Fruit fly (Drosophila melanogaster): ENCODE results near the gene CG2186.

Gene CG2186

DNA sequence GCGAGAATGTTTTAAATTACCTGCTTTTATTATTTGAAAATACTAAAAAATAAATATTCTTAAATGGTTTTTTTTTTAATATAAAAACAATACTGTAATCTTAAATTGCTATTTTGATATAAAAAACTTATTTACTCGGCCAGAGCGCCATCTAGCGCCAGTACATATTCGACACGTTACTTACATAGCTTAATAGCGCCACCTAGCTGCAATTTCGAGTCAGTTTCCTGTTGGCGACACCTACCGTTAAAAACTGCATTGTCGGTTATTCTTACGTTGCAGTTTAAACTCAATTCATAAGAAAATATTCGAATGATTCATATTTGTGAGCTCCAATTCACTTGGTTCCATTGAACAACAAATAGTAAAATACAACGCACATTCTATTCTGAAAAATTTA, 25.1 kb upstream of the CG2186 start (continued):
- peak; percentile 60 to 79 for TF ChIP-seq Pdp1 (GFP tag; optimal IDR thresholded peaks at IDR 0.05)
- no peak for TF ChIP-seq Scr (GFP tag; IDR thresholded peaks at IDR 0.05; ENCODE audit: partially characterized antibody)
- TF ChIP-seq slbo (GFP tag; IDR thresholded peaks at IDR 0.05) = peak; percentile 77
- no peak for TF ChIP-seq Nf-YA (GFP tag; IDR thresholded peaks at IDR 0.05)
- no peak for TF ChIP-seq sima (GFP tag; optimal IDR thresholded peaks at IDR 0.05)
- TF ChIP-seq CG3281 (GFP tag; optimal IDR thresholded peaks at IDR 0.05) = peak; percentile 46
- TF ChIP-seq CG16863 (GFP tag; optimal IDR thresholded peaks at IDR 0.05) = peak; percentile 50
- peak; percentile 1 for TF ChIP-seq emc (GFP tag; optimal IDR thresholded peaks at IDR 0.05)
- peak; percentile 31 for TF ChIP-seq gsb-n (tag; optimal IDR thresholded peaks at IDR 0.05)
- TF ChIP-seq sna (GFP tag; IDR thresholded peaks at IDR 0.05; ENCODE audit: partially characterized antibody) = no peak
- TF ChIP-seq wor (GFP tag; IDR thresholded peaks at IDR 0.05) = peak; percentile 34; the same call in 1 of the 2 replicates
- TF ChIP-seq CG7963 (GFP tag; IDR thresholded peaks at IDR 0.05; ENCODE audit: partially characterized antibody) = no peak
- peak; percentile 13 for TF ChIP-seq ems (GFP tag; optimal IDR thresholded peaks at IDR 0.05)
- peak; percentile 70 for TF ChIP-seq CG9437 (GFP tag; optimal IDR thresholded peaks at IDR 0.05)
- peak; percentile 59 for TF ChIP-seq sqz (GFP tag; optimal IDR thresholded peaks at IDR 0.05)
- peak; percentile 68; the same call in 1 of the 2 replicates for TF ChIP-seq sob (GFP tag; IDR thresholded peaks at IDR 0.05)
- TF ChIP-seq CG1529 (GFP tag; optimal IDR thresholded peaks at IDR 0.05) = no peak
- peak; percentile 42 for TF ChIP-seq Atf3 (GFP tag; optimal IDR thresholded peaks at IDR 0.05)
- TF ChIP-seq CG32532 (GFP tag; IDR thresholded peaks at IDR 0.05) = peak; percentile 82
- TF ChIP-seq CG8359 (GFP tag; optimal IDR thresholded peaks at IDR 0.05; ENCODE audit: borderline replicate concordance) = no peak
- peak; percentile 88 for TF ChIP-seq Rfx (GFP tag; IDR thresholded peaks at IDR 0.05)
- TF ChIP-seq lmd (GFP tag; IDR thresholded peaks at IDR 0.05) = peak; percentile 68; the same call in 1 of the 2 replicates
- peak; percentile 65 for TF ChIP-seq CG11504 (tag; optimal IDR thresholded peaks at IDR 0.05)
- TF ChIP-seq bab2 (GFP tag; optimal IDR thresholded peaks at IDR 0.05) = peak; percentile 66
- peak; percentile 51 for TF ChIP-seq CG32772 (GFP tag; IDR thresholded peaks at IDR 0.05)
- TF ChIP-seq ro (GFP tag; IDR thresholded peaks at IDR 0.05) = no peak
- peak; percentile 28; the same call in 1 of the 2 replicates for TF ChIP-seq bbx (GFP tag; IDR thresholded peaks at IDR 0.05; ENCODE audit: partially characterized antibody)
- TF ChIP-seq HmgZ (tag; optimal IDR thresholded peaks at IDR 0.05) = peak; percentile 61
- peak; percentile 4 for TF ChIP-seq fd102C (GFP tag; optimal IDR thresholded peaks at IDR 0.05)
- TF ChIP-seq dati (GFP tag; IDR thresholded peaks at IDR 0.05) = 0 out of 2 replicates have a peak, but pooled peaks have one; percentile 6
- peak; percentile 32 for TF ChIP-seq p53 (GFP tag; optimal IDR thresholded peaks at IDR 0.05)
- TF ChIP-seq Max (GFP tag; optimal IDR thresholded peaks at IDR 0.05) = peak; percentile 6
- TF ChIP-seq Eip74EF (GFP tag; optimal IDR thresholded peaks at IDR 0.05) = no peak
- peak; percentile 34 for TF ChIP-seq CG3407 (GFP tag; optimal IDR thresholded peaks at IDR 0.05)
- TF ChIP-seq CoRest (tag; optimal IDR thresholded peaks at IDR 0.05) = peak; percentile 66
- peak; percentile 68; the same call in 2 of the 3 replicates for TF ChIP-seq dysf (GFP tag; IDR thresholded peaks at IDR 0.05)
- TF ChIP-seq HLH4C (GFP tag; IDR thresholded peaks at IDR 0.05; ENCODE audit: partially characterized antibody) = no peak
- TF ChIP-seq caup (GFP tag; optimal IDR thresholded peaks at IDR 0.05; ENCODE audit: severe bottlenecking) = peak; percentile 66
- TF ChIP-seq crol (GFP tag; IDR thresholded peaks at IDR 0.05) = no peak
- no peak; the same call in 1 of the 2 replicates for TF ChIP-seq CG7372 (GFP tag; IDR thresholded peaks at IDR 0.05)
- TF ChIP-seq sisA (GFP tag; IDR thresholded peaks at IDR 0.05) = peak; percentile 67
- peak; percentile 61 for TF ChIP-seq CG1602 (GFP tag; optimal IDR thresholded peaks at IDR 0.05)
- TF ChIP-seq CG14050 (GFP tag; IDR thresholded peaks at IDR 0.05) = peak; percentile 10; the same call in 1 of the 3 replicates
- no peak for TF ChIP-seq CG4282 (GFP tag; optimal IDR thresholded peaks at IDR 0.05)
- no peak for TF ChIP-seq fru (optimal IDR thresholded peaks at IDR 0.05)
- peak; percentile 19 for TF ChIP-seq CG13296 (GFP tag; optimal IDR thresholded peaks at IDR 0.05)
- TF ChIP-seq Jarid2 (GFP tag; optimal IDR thresholded peaks at IDR 0.05) = no peak
- no peak for TF ChIP-seq Awh (GFP tag; IDR thresholded peaks at IDR 0.05)
- peak; percentile 54 for TF ChIP-seq zen (tag; optimal IDR thresholded peaks at IDR 0.05)
- peak; percentile 53 for TF ChIP-seq chn (GFP tag; optimal IDR thresholded peaks at IDR 0.05)
- no peak for TF ChIP-seq CG8924 (tag; optimal IDR thresholded peaks at IDR 0.05)

All from whole organism, embryonic.